Worm (Caenorhabditis elegans) whole organism, L1 larva: ENCODE measurements around the gene pals-19.
"Not testable (repeated sequence)": the region's sequence is repeated elsewhere in the genome, so short reads cannot be mapped to it uniquely, and the experiment has no call there.

Experiments
- C04F5.9 ChIP-seq: sonication (generic microtip); optimal IDR thresholded peaks from 2 replicates; lab custom pipeline; 2016; ENCODE audit warnings: missing genetic modification characterization, missing compliant biosample characterization
- C16A3.4 ChIP-seq: fragments of 150-350 bp; optimal IDR thresholded peaks from 2 replicates; lab custom pipeline; 2014; ENCODE audit warnings: missing biosample characterization, missing genetic modification characterization
- aha-1 ChIP-seq: fragments of 150-350 bp; optimal IDR thresholded peaks from 2 replicates; lab custom pipeline; 2014; ENCODE audit warnings: missing biosample characterization, missing genetic modification characterization
- aly-2 ChIP-seq: fragments of 150-350 bp; optimal IDR thresholded peaks from 2 replicates; lab custom pipeline; 2014; ENCODE audit warnings: missing biosample characterization, missing genetic modification characterization
- ama-1 ChIP-seq: fragments of 150-350 bp; optimal IDR thresholded peaks from 2 replicates; lab custom pipeline; 2014
- blmp-1 ChIP-seq: fragments of 150-350 bp; optimal IDR thresholded peaks from 2 replicates; lab custom pipeline; 2014; ENCODE audit warnings: missing biosample characterization, missing genetic modification characterization
- ces-1 ChIP-seq: fragments of 150-350 bp; optimal IDR thresholded peaks from 2 replicates; lab custom pipeline; 2014; ENCODE audit warnings: missing biosample characterization, missing genetic modification reagents, missing genetic modification characterization
- dpl-1 ChIP-seq, 3 experiments: fragments of 150-350 bp in 2 of 3; sonication (generic microtip) in 1 of 3; optimal IDR thresholded peaks; 2 replicates each; lab custom pipeline; 2014 to 2017; ENCODE audit warnings: missing biosample characterization in 3 of 3, missing genetic modification characterization in 3 of 3, missing genetic modification reagents in 3 of 3
- efl-1 ChIP-seq, 4 experiments: fragments of 150-350 bp; optimal IDR thresholded peaks in 3 of 4; peaks in 1 of 4; 1 replicate in 1 of 4; 2 replicates in 3 of 4; lab custom pipeline; 2014; ENCODE audit warnings: missing biosample characterization in 2 of 4, missing genetic modification characterization in 2 of 4, missing genetic modification reagents in 2 of 4
- elt-3 ChIP-seq, 6 experiments: fragments of 150-350 bp in 1 of 6; sonication (generic microtip); optimal IDR thresholded peaks; 2 replicates each; lab custom pipeline; 2017 to 2018; ENCODE audit warnings: missing biosample characterization in 6 of 6, missing genetic modification characterization in 6 of 6, inconsistent platforms in 1 of 6
- ets-5 ChIP-seq: fragments of 200-800 bp; sonication (Bioruptor generic); IDR thresholded peaks from 2 replicates; pipeline ENCODE4 v1.3.6; 2022; ENCODE audit warnings: missing genetic modification characterization, missing compliant biosample characterization
- fkh-10 ChIP-seq: sonication (generic microtip); optimal IDR thresholded peaks from 2 replicates; lab custom pipeline; 2017; ENCODE audit warnings: missing biosample characterization, missing genetic modification reagents, missing genetic modification characterization
- fkh-4 ChIP-seq: sonication (generic microtip); optimal IDR thresholded peaks from 2 replicates; lab custom pipeline; 2016; ENCODE audit warnings: missing compliant biosample characterization, missing genetic modification characterization, borderline replicate concordance
- fkh-8 ChIP-seq: sonication (generic microtip); optimal IDR thresholded peaks from 2 replicates; lab custom pipeline; 2016; ENCODE audit warnings: mild to moderate bottlenecking, missing genetic modification characterization, missing compliant biosample characterization
- fos-1 ChIP-seq: fragments of 150-350 bp; optimal IDR thresholded peaks from 2 replicates; lab custom pipeline; 2014; ENCODE audit warnings: missing biosample characterization, missing genetic modification characterization
- hlh-17 ChIP-seq: fragments of 200-800 bp; sonication (Bioruptor generic); optimal IDR thresholded peaks from 2 replicates; lab custom pipeline; 2018; ENCODE audit warnings: missing genetic modification characterization, mild to moderate bottlenecking, missing compliant biosample characterization, moderate library complexity, borderline replicate concordance
- hpl-2 ChIP-seq: fragments of 150-350 bp; optimal IDR thresholded peaks from 2 replicates; lab custom pipeline; 2014; ENCODE audit warnings: missing biosample characterization, missing genetic modification reagents, missing genetic modification characterization
- irx-1 ChIP-seq: sonication (generic microtip); optimal IDR thresholded peaks from 2 replicates; lab custom pipeline; 2016; ENCODE audit warnings: missing genetic modification characterization, missing compliant biosample characterization
- isw-1 ChIP-seq: fragments of 200-800 bp; sonication (Bioruptor generic); IDR thresholded peaks from 2 replicates; pipeline ENCODE4 v1.3.6; 2022; ENCODE audit warnings: missing genetic modification characterization, missing compliant biosample characterization
- jun-1 ChIP-seq: fragments of 150-350 bp; optimal IDR thresholded peaks from 2 replicates; lab custom pipeline; 2014; ENCODE audit warnings: missing biosample characterization, missing genetic modification reagents, missing genetic modification characterization
- lin-14 ChIP-seq: fragments of 200-800 bp; sonication (Bioruptor generic); optimal IDR thresholded peaks from 2 replicates; lab custom pipeline; 2018; ENCODE audit warnings: mild to moderate bottlenecking, missing genetic modification characterization, moderate library complexity, missing compliant biosample characterization
- lin-15B ChIP-seq: fragments of 150-350 bp; sonication (generic microtip); optimal IDR thresholded peaks from 3 replicates; lab custom pipeline; 2014; ENCODE audit warnings: missing biosample characterization, missing genetic modification characterization
- lir-3 ChIP-seq: sonication (generic microtip); optimal IDR thresholded peaks from 2 replicates; lab custom pipeline; 2016; ENCODE audit warnings: mild to moderate bottlenecking, missing genetic modification characterization, moderate library complexity, missing compliant biosample characterization; ENCODE audit not compliant: poor library complexity
- lsy-2 ChIP-seq, 2 experiments: fragments of 150-350 bp; optimal IDR thresholded peaks; 2 replicates each; lab custom pipeline; 2014; ENCODE audit warnings: missing biosample characterization in 2 of 2, missing genetic modification characterization in 2 of 2
- mdl-1 ChIP-seq, 2 experiments: fragments of 150-350 bp; optimal IDR thresholded peaks; 2 replicates each; lab custom pipeline; 2014 to 2017; ENCODE audit warnings: missing biosample characterization in 2 of 2, missing genetic modification characterization in 2 of 2, inconsistent platforms in 1 of 2
- mep-1 ChIP-seq: fragments of 150-350 bp; optimal IDR thresholded peaks from 2 replicates; lab custom pipeline; 2014; ENCODE audit warnings: missing biosample characterization, missing genetic modification characterization
- nhr-12 ChIP-seq: sonication (generic microtip); optimal IDR thresholded peaks from 2 replicates; lab custom pipeline; 2017; ENCODE audit warnings: missing biosample characterization, missing genetic modification characterization
- nhr-19 ChIP-seq: fragments of 200-800 bp; sonication (Bioruptor generic); conservative IDR thresholded peaks from 2 replicates; pipeline ENCODE4 v1.3.6; 2022; ENCODE audit warnings: missing genetic modification characterization, missing compliant biosample characterization
- nhr-20 ChIP-seq: sonication (generic microtip); optimal IDR thresholded peaks from 2 replicates; lab custom pipeline; 2016; ENCODE audit warnings: mild to moderate bottlenecking, missing genetic modification characterization, missing compliant biosample characterization
- nhr-47 ChIP-seq: sonication (generic microtip); optimal IDR thresholded peaks from 2 replicates; lab custom pipeline; 2016; ENCODE audit warnings: mild to moderate bottlenecking, missing genetic modification characterization, moderate library complexity, missing compliant biosample characterization
- nhr-71 ChIP-seq: sonication (generic microtip); optimal IDR thresholded peaks from 2 replicates; lab custom pipeline; 2016; ENCODE audit warnings: mild to moderate bottlenecking, missing genetic modification characterization, moderate library complexity, missing compliant biosample characterization
- nhr-76 ChIP-seq: sonication (generic microtip); optimal IDR thresholded peaks from 2 replicates; lab custom pipeline; 2017; ENCODE audit warnings: missing biosample characterization, missing genetic modification characterization
- nhr-77 ChIP-seq: fragments of 150-350 bp; optimal IDR thresholded peaks from 2 replicates; lab custom pipeline; 2014; ENCODE audit warnings: missing biosample characterization, missing genetic modification characterization
- nhr-84 ChIP-seq: sonication (generic microtip); optimal IDR thresholded peaks from 2 replicates; lab custom pipeline; 2017; ENCODE audit warnings: missing biosample characterization, missing genetic modification characterization
- nhr-90 ChIP-seq: sonication (generic microtip); optimal IDR thresholded peaks from 2 replicates; lab custom pipeline; 2016; ENCODE audit warnings: mild to moderate bottlenecking, missing genetic modification characterization, missing compliant biosample characterization; ENCODE audit not compliant: poor library complexity
- pag-3 ChIP-seq: sonication (generic microtip); optimal IDR thresholded peaks from 2 replicates; lab custom pipeline; 2017; ENCODE audit warnings: missing genetic modification characterization, mild to moderate bottlenecking, missing compliant biosample characterization, antibody characterized with exemption, borderline replicate concordance; ENCODE audit not compliant: insufficient read depth
- pax-3 ChIP-seq: fragments of 200-800 bp; sonication (Bioruptor generic); optimal IDR thresholded peaks from 2 replicates; lab custom pipeline; 2018; ENCODE audit warnings: mild to moderate bottlenecking, missing genetic modification characterization, moderate library complexity, missing compliant biosample characterization
- skn-1 ChIP-seq: fragments of 150-350 bp; optimal IDR thresholded peaks from 2 replicates; lab custom pipeline; 2014; ENCODE audit warnings: missing biosample characterization, missing genetic modification characterization
- snpc-4 ChIP-seq: fragments of 150-350 bp; optimal IDR thresholded peaks from 2 replicates; lab custom pipeline; 2014; ENCODE audit warnings: missing biosample characterization, missing genetic modification characterization
- snu-23 ChIP-seq: sonication (generic microtip); optimal IDR thresholded peaks from 2 replicates; lab custom pipeline; 2016; ENCODE audit warnings: missing genetic modification characterization, missing compliant biosample characterization
- sptf-1 ChIP-seq: fragments of 150-350 bp; optimal IDR thresholded peaks from 2 replicates; lab custom pipeline; 2014; ENCODE audit warnings: missing biosample characterization, missing genetic modification characterization
- sup-37 ChIP-seq: fragments of 200-800 bp; sonication (Bioruptor generic); optimal IDR thresholded peaks from 2 replicates; lab custom pipeline; 2018; ENCODE audit warnings: mild to moderate bottlenecking, missing genetic modification characterization, missing compliant biosample characterization
- unc-86 ChIP-seq: sonication (generic microtip); optimal IDR thresholded peaks from 2 replicates; lab custom pipeline; 2016; ENCODE audit warnings: missing genetic modification characterization, missing compliant biosample characterization
- unc-98 ChIP-seq: fragments of 200-800 bp; sonication (Bioruptor generic); IDR thresholded peaks from 2 replicates; pipeline ENCODE4 v1.3.6; 2022; ENCODE audit warnings: missing genetic modification characterization, missing compliant biosample characterization
- vab-15 ChIP-seq: sonication (generic microtip); optimal IDR thresholded peaks from 2 replicates; lab custom pipeline; 2017; ENCODE audit warnings: missing genotype, mild to moderate bottlenecking, missing genetic modification characterization, missing compliant biosample characterization
- xbp-1 ChIP-seq: sonication (generic microtip); optimal IDR thresholded peaks from 2 replicates; lab custom pipeline; 2016; ENCODE audit warnings: missing genetic modification characterization, missing compliant biosample characterization
- zip-4 ChIP-seq: fragments of 200-800 bp; sonication (Bioruptor generic); optimal IDR thresholded peaks from 2 replicates; lab custom pipeline; 2018; ENCODE audit warnings: mild to moderate bottlenecking, missing genetic modification characterization, moderate library complexity, missing compliant biosample characterization

Gene pals-19

ce11 chrIII:1420357-1420814 is 18.6 kb downstream of the pals-19 start:
- peak in 1 of 2 experiments; percentile 12 for TF ChIP-seq efl-1 (optimal IDR thresholded peaks at IDR 0.05; lab: Kevin White, UChicago)
- TF ChIP-seq efl-1 (GFP tag; optimal IDR thresholded peaks at IDR 0.05 in 1 of 2; lab: Kevin White, UChicago) = not testable (repeated sequence)

DNA sequence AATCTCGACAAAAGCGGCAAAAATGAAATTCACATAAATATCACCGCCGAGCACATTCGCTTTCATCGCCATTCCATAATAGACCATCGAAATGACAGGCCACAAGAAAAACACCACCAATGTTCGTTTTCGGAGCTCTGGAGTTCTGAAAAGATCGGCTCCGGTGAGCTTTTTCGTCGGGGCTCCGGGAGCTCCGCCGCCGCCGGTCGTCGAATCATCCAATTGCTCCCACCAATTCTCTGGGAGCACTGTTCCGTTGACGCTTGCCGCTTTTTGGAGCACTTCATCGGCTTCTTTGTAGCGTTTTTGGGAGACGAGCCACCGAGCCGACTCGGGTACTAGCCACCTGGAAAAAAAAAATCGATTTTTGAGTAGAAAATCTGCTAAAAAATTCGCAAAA is 19.7 kb downstream of the pals-19 start:
- TF ChIP-seq blmp-1 (tag; lab: Kevin White, UChicago) (no peak), nhr-76 (no peak), nhr-84 (tag; lab: Kevin White, UChicago) (no peak), nhr-47 (tag; lab: Kevin White, UChicago) (no peak), unc-98 (GFP tag; lab: Robert Waterston, UW) (no peak)

- peak in 1 of 2 experiments; percentile 57 for TF ChIP-seq mdl-1 (tag; optimal IDR thresholded peaks at IDR 0.05; lab: Kevin White, UChicago)
- peak; percentile 60 for TF ChIP-seq nhr-90 (tag; lab: Kevin White, UChicago)
- TF ChIP-seq ama-1 (lab: Kevin White, UChicago) = no peak
- TF ChIP-seq pag-3 (tag; lab: Kevin White, UChicago) = no peak
- TF ChIP-seq xbp-1 = peak; percentile 50
- no peak for TF ChIP-seq sptf-1
- no peak for TF ChIP-seq nhr-76
- TF ChIP-seq efl-1 (optimal IDR thresholded peaks at IDR 0.05; lab: Kevin White, UChicago) = peak; percentile 48 to 63
- TF ChIP-seq efl-1 (GFP tag; optimal IDR thresholded peaks at IDR 0.05 in 1 of 2; lab: Kevin White, UChicago) = peak; percentile 72 to 95
- TF ChIP-seq fkh-10 (GFP tag; lab: Kevin White, UChicago) = peak; percentile 24
- TF ChIP-seq C04F5.9 (tag; lab: Kevin White, UChicago) = no peak
- TF ChIP-seq lin-15B (tag; lab: Kevin White, UChicago) = peak; percentile 47
- no peak for TF ChIP-seq pax-3 (tag; lab: Kevin White, UChicago)
- TF ChIP-seq hpl-2 (GFP tag; lab: Kevin White, UChicago) = no peak
- peak; percentile 54 for TF ChIP-seq zip-4
- peak; percentile 69 for TF ChIP-seq nhr-19 (GFP tag; lab: Robert Waterston, UW)
- peak; percentile 48 to 54 (median 52) for TF ChIP-seq dpl-1 (GFP tag; optimal IDR thresholded peaks at IDR 0.05; lab: Kevin White, UChicago)
- no peak for TF ChIP-seq fkh-4
- peak; percentile 34 for TF ChIP-seq nhr-77 (tag; lab: Kevin White, UChicago)
- TF ChIP-seq nhr-20 (tag; lab: Kevin White, UChicago) = peak; percentile 59
- TF ChIP-seq nhr-71 = peak; percentile 76
- TF ChIP-seq unc-98 (GFP tag; lab: Robert Waterston, UW) = peak; percentile 47; the same call in 1 of the 2 replicates
- TF ChIP-seq jun-1 = peak; percentile 47
- TF ChIP-seq C16A3.4 (tag; lab: Kevin White, UChicago) = peak; percentile 34
- TF ChIP-seq nhr-12 (tag; lab: Kevin White, UChicago) = no peak
- peak in 2 of 6 experiments; percentile 9 to 11 for TF ChIP-seq elt-3 (tag; optimal IDR thresholded peaks at IDR 0.05; lab: Kevin White, UChicago)
- TF ChIP-seq isw-1 (GFP tag; lab: Robert Waterston, UW) = peak; percentile 54
- TF ChIP-seq lir-3 (tag; lab: Kevin White, UChicago) = no peak
- TF ChIP-seq nhr-47 (tag; lab: Kevin White, UChicago) = peak; percentile 86
- TF ChIP-seq unc-86 (tag; lab: Kevin White, UChicago) = peak; percentile 51
- TF ChIP-seq fos-1 (tag; lab: Kevin White, UChicago) = no peak
- no peak for TF ChIP-seq aha-1 (tag; lab: Kevin White, UChicago)
- no peak for TF ChIP-seq ces-1
- peak; percentile 75 for TF ChIP-seq irx-1 (tag; lab: Kevin White, UChicago)
- peak; percentile 51 for TF ChIP-seq mep-1 (tag; lab: Kevin White, UChicago)
- peak; percentile 82 for TF ChIP-seq snu-23
- peak; percentile 67 to 81 for TF ChIP-seq lsy-2 (tag; optimal IDR thresholded peaks at IDR 0.05; lab: Kevin White, UChicago)
- peak; percentile 17 for TF ChIP-seq snpc-4 (tag; lab: Kevin White, UChicago)
- peak; percentile 44 for TF ChIP-seq fkh-8 (tag; lab: Kevin White, UChicago)
- TF ChIP-seq sup-37 (GFP tag; lab: Kevin White, UChicago) = peak; percentile 57
- no peak for TF ChIP-seq ets-5 (GFP tag; lab: Robert Waterston, UW)
- peak; percentile 76 for TF ChIP-seq skn-1 (tag; lab: Kevin White, UChicago)
- peak; percentile 19 for TF ChIP-seq aly-2 (tag; lab: Kevin White, UChicago)
- no peak for TF ChIP-seq hlh-17 (GFP tag; lab: Kevin White, UChicago)
- peak; percentile 58 for TF ChIP-seq lin-14
- no peak for TF ChIP-seq vab-15 (tag; lab: Kevin White, UChicago)
Observed at ce11 chrIII:1424305-1424704, 22.6 kb downstream of the pals-19 start.
